Fruit fly (Drosophila melanogaster) whole organism, embryonic: ENCODE results near the gene CG4962.

Source experiments
- Blimp-1 ChIP-seq: fragments of 200-800 bp; sonication (Bioruptor generic); optimal IDR thresholded peaks from 3 replicates; lab custom pipeline; 2018; ENCODE audit warnings: missing biosample characterization, missing genetic modification characterization, mild to moderate bottlenecking, moderate library complexity, missing genetic modification reagents
- CG10543 ChIP-seq: fragments of 200-800 bp; sonication (Bioruptor generic); optimal IDR thresholded peaks from 3 replicates; lab custom pipeline; 2017; ENCODE audit warnings: missing biosample characterization, mild to moderate bottlenecking, missing genetic modification characterization, moderate library complexity
- CG11504 ChIP-seq: fragments of 200-800 bp; sonication (Bioruptor generic); optimal IDR thresholded peaks from 3 replicates; lab custom pipeline; 2019; ENCODE audit warnings: missing biosample characterization, mild to moderate bottlenecking, missing genetic modification characterization, moderate library complexity
- CG11695 ChIP-seq: fragments of 200-800 bp; sonication (Bioruptor generic); IDR thresholded peaks from 3 replicates; pipeline ENCODE4 v1.3.6; 2022; ENCODE audit warnings: missing biosample characterization, missing genetic modification characterization
- CG15479 ChIP-seq: fragments of 200-800 bp; sonication (Bioruptor generic); optimal IDR thresholded peaks from 3 replicates; lab custom pipeline; 2019; ENCODE audit warnings: missing biosample characterization, mild to moderate bottlenecking, missing genetic modification characterization, moderate library complexity
- CG16863 ChIP-seq: fragments of 200-800 bp; sonication (Bioruptor generic); optimal IDR thresholded peaks from 3 replicates; lab custom pipeline; 2016; ENCODE audit warnings: missing biosample characterization, missing genetic modification characterization
- CG17385 ChIP-seq: fragments of 200-800 bp; sonication (Bioruptor generic); optimal IDR thresholded peaks from 3 replicates; lab custom pipeline; 2018; ENCODE audit warnings: missing biosample characterization, mild to moderate bottlenecking, missing genetic modification characterization
- CG2202 ChIP-seq: fragments of 200-800 bp; sonication (Bioruptor generic); optimal IDR thresholded peaks from 2 replicates; lab custom pipeline; 2018; ENCODE audit warnings: missing biosample characterization, mild to moderate bottlenecking, missing genetic modification characterization
- CG3838 ChIP-seq: fragments of 200-800 bp; sonication (Bioruptor generic); optimal IDR thresholded peaks from 3 replicates; lab custom pipeline; 2016; ENCODE audit warnings: missing biosample characterization, missing genetic modification characterization
- CG42726 ChIP-seq: fragments of 200-800 bp; sonication (Bioruptor generic); IDR thresholded peaks from 2 replicates; pipeline ENCODE4 v1.3.6; 2022; ENCODE audit warnings: missing biosample characterization, missing genetic modification characterization; ENCODE audit not compliant: partially characterized antibody
- CG7786 ChIP-seq: fragments of 200-800 bp; sonication (Bioruptor generic); optimal IDR thresholded peaks from 2 replicates; lab custom pipeline; 2016; ENCODE audit warnings: missing biosample characterization, missing genetic modification characterization
- CG9797 ChIP-seq: fragments of 200-800 bp; sonication (Bioruptor generic); optimal IDR thresholded peaks from 3 replicates; lab custom pipeline; 2018; ENCODE audit warnings: missing biosample characterization, mild to moderate bottlenecking, missing genetic modification characterization
- CG9932 ChIP-seq: fragments of 200-800 bp; sonication (Bioruptor generic); IDR thresholded peaks from 2 replicates; pipeline ENCODE4 v1.3.6; 2022; ENCODE audit warnings: missing biosample characterization, missing genetic modification characterization
- Camta ChIP-seq: fragments of 200-800 bp; sonication (Bioruptor generic); optimal IDR thresholded peaks from 2 replicates; lab custom pipeline; 2016; ENCODE audit warnings: missing biosample characterization, missing genetic modification characterization
- CkIIα-i1 ChIP-seq: fragments of 200-800 bp; sonication (Bioruptor generic); IDR thresholded peaks from 2 replicates; pipeline ENCODE4 v1.3.6; 2022; ENCODE audit warnings: missing biosample characterization, missing genetic modification characterization
- CrebB ChIP-seq: fragments of 200-800 bp; sonication (Bioruptor generic); optimal IDR thresholded peaks from 3 replicates; lab custom pipeline; 2018; ENCODE audit warnings: missing biosample characterization, mild to moderate bottlenecking, missing genetic modification characterization
- D ChIP-seq, 2 experiments: fragments of 200-800 bp in 1 of 2; fragments of >200 bp in 1 of 2; sonication (Bioruptor generic) in 1 of 2; optimal IDR thresholded peaks; 2 replicates in 1 of 2; 3 replicates in 1 of 2; lab custom pipeline; 2017; ENCODE audit warnings: mild to moderate bottlenecking in 1 of 2, missing biosample characterization in 1 of 2, missing genetic modification characterization in 1 of 2, missing genetic modification reagents in 1 of 2
- D19B ChIP-seq: fragments of 200-800 bp; sonication (Bioruptor generic); optimal IDR thresholded peaks from 2 replicates; lab custom pipeline; 2017; ENCODE audit warnings: missing biosample characterization, mild to moderate bottlenecking, missing genetic modification characterization
- Dll ChIP-seq: fragments of 200-800 bp; sonication (Bioruptor generic); IDR thresholded peaks from 4 replicates; pipeline ENCODE4 v1.3.6; 2022; ENCODE audit warnings: missing biosample characterization, missing genetic modification characterization; ENCODE audit not compliant: partially characterized antibody
- Ets65A ChIP-seq: fragments of 200-800 bp; sonication (Bioruptor generic); peaks from one replicate; lab custom pipeline; 2016; ENCODE audit warnings: missing biosample characterization, missing genetic modification characterization
- Fer1 ChIP-seq: fragments of 200-800 bp; sonication (Bioruptor generic); optimal IDR thresholded peaks from 2 replicates; lab custom pipeline; 2017; ENCODE audit warnings: missing biosample characterization, mild to moderate bottlenecking, missing genetic modification characterization
- HHEX ChIP-seq: fragments of 200-800 bp; sonication (Bioruptor generic); optimal IDR thresholded peaks from 3 replicates; lab custom pipeline; 2017; ENCODE audit warnings: missing biosample characterization, mild to moderate bottlenecking, missing genetic modification characterization, missing genetic modification reagents
- Hr51 ChIP-seq, 2 experiments: fragments of 200-800 bp; sonication (Bioruptor generic); optimal IDR thresholded peaks; 2 replicates in 1 of 2; 3 replicates in 1 of 2; lab custom pipeline; 2016 to 2018; ENCODE audit warnings: missing biosample characterization in 2 of 2, missing genetic modification characterization in 2 of 2, mild to moderate bottlenecking in 1 of 2, moderate library complexity in 1 of 2
- Lim3 ChIP-seq: fragments of 200-800 bp; sonication (Bioruptor generic); IDR thresholded peaks from 2 replicates; pipeline ENCODE4 v1.3.6; 2022; ENCODE audit warnings: missing biosample characterization, missing genetic modification characterization
- NC2β ChIP-seq: fragments of 200-800 bp; sonication (Bioruptor generic); optimal IDR thresholded peaks from 2 replicates; lab custom pipeline; 2016; ENCODE audit warnings: missing biosample characterization, missing genetic modification characterization
- Rx ChIP-seq: fragments of 200-800 bp; sonication (Bioruptor generic); IDR thresholded peaks from 2 replicates; pipeline ENCODE4 v1.3.6; 2022; ENCODE audit warnings: missing biosample characterization, missing genetic modification characterization
- Sin3A ChIP-seq: fragments of >200 bp; optimal IDR thresholded peaks from 2 replicates; lab custom pipeline; 2018
- Six4 ChIP-seq: fragments of 200-800 bp; sonication (Bioruptor generic); optimal IDR thresholded peaks from 2 replicates; lab custom pipeline; 2016; ENCODE audit warnings: missing biosample characterization, missing genetic modification characterization
- Xrp1 ChIP-seq: fragments of 200-800 bp; sonication (Bioruptor generic); IDR thresholded peaks from 2 replicates; pipeline ENCODE4 v1.3.6; 2022; ENCODE audit warnings: missing biosample characterization, missing genetic modification characterization
- br ChIP-seq: fragments of >200 bp; optimal IDR thresholded peaks from 2 replicates; lab custom pipeline; 2017
- cad ChIP-seq: fragments of >200 bp; optimal IDR thresholded peaks from 2 replicates; lab custom pipeline; 2017; ENCODE audit warnings: missing biosample characterization, missing genetic modification characterization
- chinmo ChIP-seq: fragments of 200-800 bp; sonication (Bioruptor generic); IDR thresholded peaks from 4 replicates; pipeline ENCODE4 v1.3.6; 2022; ENCODE audit warnings: missing biosample characterization, missing genetic modification characterization; ENCODE audit not compliant: partially characterized antibody
- crol ChIP-seq: fragments of 200-800 bp; sonication (Bioruptor generic); IDR thresholded peaks from 2 replicates; pipeline ENCODE4 v1.3.6; 2022; ENCODE audit warnings: missing biosample characterization, missing genetic modification characterization
- crp ChIP-seq, 2 experiments: fragments of 200-800 bp; sonication (Bioruptor generic); optimal IDR thresholded peaks; 2 replicates in 1 of 2; 3 replicates in 1 of 2; lab custom pipeline; 2017; ENCODE audit warnings: missing biosample characterization in 2 of 2, missing genetic modification characterization in 2 of 2, mild to moderate bottlenecking in 1 of 2, moderate library complexity in 1 of 2
- esg ChIP-seq: fragments of 200-800 bp; sonication (Bioruptor generic); conservative IDR thresholded peaks from 2 replicates; pipeline ENCODE4 v1.3.6; 2022; ENCODE audit warnings: missing biosample characterization, missing genetic modification characterization
- gfzf ChIP-seq: fragments of 200-800 bp; sonication (Bioruptor generic); optimal IDR thresholded peaks from 2 replicates; lab custom pipeline; 2016; ENCODE audit warnings: missing biosample characterization, mild to moderate bottlenecking, missing genetic modification characterization, moderate library complexity
- h ChIP-seq: fragments of >200 bp; optimal IDR thresholded peaks from 2 replicates; lab custom pipeline; 2017
- inv ChIP-seq: fragments of 200-800 bp; sonication (Bioruptor generic); IDR thresholded peaks from 2 replicates; pipeline ENCODE4 v1.3.6; 2022; ENCODE audit warnings: missing biosample characterization, missing genetic modification characterization; ENCODE audit not compliant: partially characterized antibody
- maf-S ChIP-seq: fragments of 200-800 bp; sonication (Bioruptor generic); optimal IDR thresholded peaks from 2 replicates; lab custom pipeline; 2016; ENCODE audit warnings: missing biosample characterization, missing genetic modification characterization
- oc ChIP-seq: fragments of 200-800 bp; sonication (Bioruptor generic); optimal IDR thresholded peaks from 2 replicates; lab custom pipeline; 2018; ENCODE audit warnings: missing biosample characterization, mild to moderate bottlenecking, missing genetic modification characterization, moderate library complexity
- pnt ChIP-seq: fragments of 200-800 bp; sonication (Bioruptor generic); optimal IDR thresholded peaks from 3 replicates; lab custom pipeline; 2016; ENCODE audit warnings: missing biosample characterization, missing genetic modification characterization
- pzg ChIP-seq: fragments of 200-800 bp; sonication (Bioruptor generic); optimal IDR thresholded peaks from 3 replicates; lab custom pipeline; 2018; ENCODE audit warnings: missing biosample characterization, mild to moderate bottlenecking, missing genetic modification characterization, moderate library complexity
- ranshi ChIP-seq: fragments of 200-800 bp; sonication (Bioruptor generic); IDR thresholded peaks from 2 replicates; pipeline ENCODE4 v1.3.6; 2022; ENCODE audit warnings: missing biosample characterization, missing genetic modification characterization
- repo ChIP-seq: fragments of 200-800 bp; sonication (Bioruptor generic); optimal IDR thresholded peaks from 2 replicates; lab custom pipeline; 2016; ENCODE audit warnings: missing biosample characterization, missing genetic modification characterization
- sc ChIP-seq, 3 experiments: fragments of >200 bp in 2 of 3; fragments of 200-800 bp in 1 of 3; sonication (Bioruptor generic) in 1 of 3; optimal IDR thresholded peaks; 2 replicates in 2 of 3; 3 replicates in 1 of 3; lab custom pipeline; 2017; ENCODE audit warnings: mild to moderate bottlenecking in 1 of 3, missing biosample characterization in 1 of 3, missing genetic modification characterization in 1 of 3, missing genetic modification reagents in 1 of 3
- slp2 ChIP-seq: fragments of 200-800 bp; sonication (Bioruptor generic); optimal IDR thresholded peaks from 2 replicates; lab custom pipeline; 2016; ENCODE audit warnings: missing biosample characterization, missing genetic modification characterization
- sna ChIP-seq: fragments of 200-800 bp; sonication (Bioruptor generic); IDR thresholded peaks from 2 replicates; pipeline ENCODE4 v1.3.6; 2022; ENCODE audit warnings: missing biosample characterization, missing genetic modification characterization; ENCODE audit not compliant: partially characterized antibody
- stwl ChIP-seq: fragments of 200-800 bp; sonication (Bioruptor generic); optimal IDR thresholded peaks from 3 replicates; lab custom pipeline; 2018; ENCODE audit warnings: missing biosample characterization, mild to moderate bottlenecking, missing genetic modification characterization, moderate library complexity
- trh ChIP-seq: fragments of 200-800 bp; sonication (Bioruptor generic); optimal IDR thresholded peaks from 2 replicates; lab custom pipeline; 2016; ENCODE audit warnings: missing biosample characterization, missing genetic modification characterization
- unpg ChIP-seq: fragments of 200-800 bp; sonication (Bioruptor generic); optimal IDR thresholded peaks from 3 replicates; lab custom pipeline; 2018; ENCODE audit warnings: missing biosample characterization, mild to moderate bottlenecking, missing genetic modification characterization, moderate library complexity
- z ChIP-seq: fragments of 200-800 bp; sonication (Bioruptor generic); IDR thresholded peaks from 3 replicates; pipeline ENCODE4 v1.3.6; 2022; ENCODE audit warnings: missing biosample characterization, missing genetic modification characterization

CG4962 gene

dm6 chr3L:16289067-16289466 is 6.3 kb downstream of the CG4962 start (continued):
- peak; percentile 64; the same call in 1 of the 2 replicates for TF ChIP-seq esg
- no peak for TF ChIP-seq D (optimal IDR thresholded peaks at IDR 0.05; lab: Kevin White, UChicago)
- TF ChIP-seq D (GFP tag; optimal IDR thresholded peaks at IDR 0.05; lab: Kevin White, UChicago) = no peak
- no peak for TF ChIP-seq CG42726 (GFP tag; lab: Robert Waterston, UW)
- no peak for TF ChIP-seq oc
- TF ChIP-seq Dll (GFP tag; lab: Robert Waterston, UW) = no peak
- no peak for TF ChIP-seq sna (GFP tag; lab: Robert Waterston, UW)
- no peak for TF ChIP-seq CG9932 (GFP tag; lab: Robert Waterston, UW)
- TF ChIP-seq CG16863 (GFP tag; lab: Kevin White, UChicago) = no peak
- TF ChIP-seq CrebB (tag; lab: Kevin White, UChicago) = no peak
- no peak for TF ChIP-seq NC2β (GFP tag; lab: Kevin White, UChicago)
- no peak for TF ChIP-seq inv (GFP tag; lab: Robert Waterston, UW)
- no peak for TF ChIP-seq repo (GFP tag; lab: Kevin White, UChicago)
- TF ChIP-seq chinmo (GFP tag; lab: Robert Waterston, UW) = no peak
- no peak for TF ChIP-seq CkIIα-i1 (GFP tag; lab: Robert Waterston, UW)
- no peak for TF ChIP-seq CG7786 (GFP tag; lab: Kevin White, UChicago)
- TF ChIP-seq Lim3 = no peak
- no peak for TF ChIP-seq Sin3A (lab: Kevin White, UChicago)
- no peak for TF ChIP-seq cad (GFP tag; lab: Kevin White, UChicago)
- no peak for TF ChIP-seq CG10543
- no peak for TF ChIP-seq Camta (GFP tag; lab: Kevin White, UChicago)
- no peak for TF ChIP-seq CG3838 (GFP tag; lab: Kevin White, UChicago)
- TF ChIP-seq trh = no peak
- TF ChIP-seq D19B (GFP tag; lab: Kevin White, UChicago) = no peak
- TF ChIP-seq Xrp1 = no peak
- peak; percentile 59 for TF ChIP-seq unpg
- TF ChIP-seq ranshi = 0 out of 2 replicates have a peak, but pooled peaks have one; percentile 28
- no peak for TF ChIP-seq Ets65A
- TF ChIP-seq CG2202 = no peak
- TF ChIP-seq h = no peak
- TF ChIP-seq maf-S (GFP tag; lab: Kevin White, UChicago) = no peak
- peak; percentile 22 for TF ChIP-seq Blimp-1 (GFP tag; lab: Kevin White, UChicago)
- no peak for TF ChIP-seq CG11504 (tag; lab: Kevin White, UChicago)
- TF ChIP-seq Rx (GFP tag; lab: Robert Waterston, UW) = no peak
- TF ChIP-seq CG17385 = peak; percentile 13
- TF ChIP-seq gfzf (GFP tag; lab: Kevin White, UChicago) = no peak
- TF ChIP-seq slp2 (GFP tag; lab: Kevin White, UChicago) = no peak
- no peak for TF ChIP-seq CG15479
- no peak for TF ChIP-seq crol (GFP tag; lab: Robert Waterston, UW)
- no peak for TF ChIP-seq sc (optimal IDR thresholded peaks at IDR 0.05; lab: Kevin White, UChicago)
- no peak for TF ChIP-seq sc (GFP tag; optimal IDR thresholded peaks at IDR 0.05; lab: Kevin White, UChicago)
- TF ChIP-seq Hr51 (GFP tag; optimal IDR thresholded peaks at IDR 0.05; lab: Kevin White, UChicago) = peak in 1 of 2 experiments; percentile 69
- no peak for TF ChIP-seq z (GFP tag; lab: Robert Waterston, UW)
- no peak for TF ChIP-seq pzg (GFP tag; lab: Kevin White, UChicago)
- no peak for TF ChIP-seq br (lab: Kevin White, UChicago)
- TF ChIP-seq Six4 (GFP tag; lab: Kevin White, UChicago) = no peak
- TF ChIP-seq stwl = no peak
- TF ChIP-seq HHEX (GFP tag; lab: Kevin White, UChicago) = no peak
- no peak for TF ChIP-seq pnt (GFP tag; lab: Kevin White, UChicago)
- TF ChIP-seq CG9797 (GFP tag; lab: Kevin White, UChicago) = no peak
- no peak for TF ChIP-seq crp (GFP tag; optimal IDR thresholded peaks at IDR 0.05; lab: Kevin White, UChicago)
- TF ChIP-seq Fer1 (GFP tag; lab: Kevin White, UChicago) = no peak
- TF ChIP-seq CG11695 (GFP tag; lab: Robert Waterston, UW) = 0 out of 3 replicates have a peak, but pooled peaks have one; percentile 27
